Worm (Caenorhabditis elegans) whole organism, late embryonic: ENCODE results near the gene W04G3.12.

ENCODE experiments used
- K02D7.2 ChIP-seq: sonication (generic microtip); optimal IDR thresholded peaks from 2 replicates; lab custom pipeline; 2017; ENCODE audit warnings: mild to moderate bottlenecking, missing genetic modification characterization, missing compliant biosample characterization
- ceh-6 ChIP-seq: fragments of 200-800 bp; sonication (Bioruptor generic); optimal IDR thresholded peaks from 2 replicates; lab custom pipeline; 2018; ENCODE audit warnings: mild to moderate bottlenecking, missing genetic modification characterization, missing compliant biosample characterization
- dve-1 ChIP-seq: sonication (generic microtip); optimal IDR thresholded peaks from 2 replicates; lab custom pipeline; 2017; ENCODE audit warnings: antibody characterized with exemption, mild to moderate bottlenecking, missing genetic modification characterization, missing compliant biosample characterization
- elt-2 ChIP-seq: sonication (generic microtip); optimal IDR thresholded peaks from 2 replicates; lab custom pipeline; 2016; ENCODE audit warnings: missing genetic modification reagents, missing genetic modification characterization, missing compliant biosample characterization
- madf-2 ChIP-seq: sonication (generic microtip); optimal IDR thresholded peaks from 2 replicates; lab custom pipeline; 2017; ENCODE audit warnings: missing genetic modification characterization, missing compliant biosample characterization
- mec-3 ChIP-seq: sonication (generic microtip); optimal IDR thresholded peaks from 2 replicates; lab custom pipeline; 2016; ENCODE audit warnings: borderline replicate concordance, missing genetic modification characterization, missing compliant biosample characterization
- nhr-11 ChIP-seq: fragments of 150-350 bp; optimal IDR thresholded peaks from 2 replicates; lab custom pipeline; 2014; ENCODE audit warnings: missing biosample characterization, missing genetic modification characterization
- npax-4 ChIP-seq: sonication (generic microtip); optimal IDR thresholded peaks from 2 replicates; lab custom pipeline; 2016; ENCODE audit warnings: missing genetic modification characterization, missing compliant biosample characterization
- pax-1 ChIP-seq: fragments of 150-350 bp; optimal IDR thresholded peaks from 2 replicates; lab custom pipeline; 2014; ENCODE audit warnings: missing biosample characterization, missing genetic modification characterization
- sdc-2 ChIP-seq: sonication (generic microtip); optimal IDR thresholded peaks from 2 replicates; lab custom pipeline; 2016; ENCODE audit warnings: missing genotype, missing genetic modification characterization, missing compliant biosample characterization
- unc-42 ChIP-seq: sonication (generic microtip); optimal IDR thresholded peaks from 2 replicates; lab custom pipeline; 2016; ENCODE audit warnings: missing genotype, missing genetic modification characterization, missing compliant biosample characterization

ce11 chrX:11057028-11057427 is 19.6 kb downstream of the W04G3.12 start, which contains the start of gene lpr-3:
- TF ChIP-seq madf-2 (tag; lab: Kevin White, UChicago) = no peak
- TF ChIP-seq nhr-11 (tag; lab: Kevin White, UChicago) = no peak
- no peak for TF ChIP-seq unc-42
- no peak for TF ChIP-seq ceh-6 (GFP tag; lab: Kevin White, UChicago)
- TF ChIP-seq K02D7.2 (tag; lab: Kevin White, UChicago) = no peak
- no peak for TF ChIP-seq sdc-2 (tag; lab: Kevin White, UChicago)
- TF ChIP-seq mec-3 = no peak
- TF ChIP-seq npax-4 (tag; lab: Kevin White, UChicago) = no peak
- no peak for TF ChIP-seq pax-1 (tag; lab: Kevin White, UChicago)
- no peak for TF ChIP-seq dve-1 (tag; lab: Kevin White, UChicago)
- TF ChIP-seq elt-2 (tag; lab: Kevin White, UChicago) = no peak
